Fruit fly (Drosophila melanogaster): ENCODE data around the gene Irp-1A.

Irp-1A gene

dm6 chr3R:22720808-22721306 is 3.5 kb downstream of the Irp-1A start, which contains the start of gene wge (continued):
- no peak for TF ChIP-seq ken (GFP tag; IDR thresholded peaks at IDR 0.05)
- TF ChIP-seq dan (GFP tag; IDR thresholded peaks at IDR 0.05): no peak
- TF ChIP-seq Sry-β (GFP tag; optimal IDR thresholded peaks at IDR 0.05): no peak
- no peak for TF ChIP-seq croc (GFP tag; conservative IDR thresholded peaks at IDR 0.05)
- no peak for TF ChIP-seq Hmr (GFP tag; optimal IDR thresholded peaks at IDR 0.05)
- no peak for TF ChIP-seq Mrtf (GFP tag; IDR thresholded peaks at IDR 0.05)
- no peak for TF ChIP-seq sob (GFP tag; IDR thresholded peaks at IDR 0.05)
- TF ChIP-seq Fer1 (GFP tag; optimal IDR thresholded peaks at IDR 0.05): peak; percentile 16
- TF ChIP-seq zf30C (GFP tag; optimal IDR thresholded peaks at IDR 0.05): no peak
- TF ChIP-seq CG1529 (GFP tag; optimal IDR thresholded peaks at IDR 0.05): no peak
- TF ChIP-seq YL-1 (GFP tag; optimal IDR thresholded peaks at IDR 0.05): peak; percentile 62
- TF ChIP-seq vnd (GFP tag; IDR thresholded peaks at IDR 0.05; ENCODE audit: partially characterized antibody): peak; percentile 38; the same call in 1 of the 3 replicates
- TF ChIP-seq H15 (GFP tag; IDR thresholded peaks at IDR 0.05): no peak
- TF ChIP-seq nerfin-1 (tag; optimal IDR thresholded peaks at IDR 0.05): peak; percentile 72
- TF ChIP-seq E2f2 (GFP tag; IDR thresholded peaks at IDR 0.05): peak; percentile 96
- TF ChIP-seq HmgZ (tag; optimal IDR thresholded peaks at IDR 0.05): peak; percentile 22
- peak; percentile 7 for TF ChIP-seq CG2712 (tag; optimal IDR thresholded peaks at IDR 0.05)
- TF ChIP-seq slp2 (GFP tag; optimal IDR thresholded peaks at IDR 0.05): no peak
- no peak for TF ChIP-seq scrt (GFP tag; optimal IDR thresholded peaks at IDR 0.05)
- no peak for TF ChIP-seq CoRest (tag; optimal IDR thresholded peaks at IDR 0.05)
- no peak for TF ChIP-seq Nf-YB (GFP tag; optimal IDR thresholded peaks at IDR 0.05)
- TF ChIP-seq CG9797 (GFP tag; optimal IDR thresholded peaks at IDR 0.05): peak; percentile 65
- TF ChIP-seq Meics (GFP tag; optimal IDR thresholded peaks at IDR 0.05): no peak
- no peak for TF ChIP-seq zen (tag; optimal IDR thresholded peaks at IDR 0.05)
- TF ChIP-seq Usf (GFP tag; optimal IDR thresholded peaks at IDR 0.05): no peak
- TF ChIP-seq CG4730 (GFP tag; IDR thresholded peaks at IDR 0.05): no peak
- no peak for TF ChIP-seq CG17612 (GFP tag; IDR thresholded peaks at IDR 0.05)
- TF ChIP-seq CG9609 (GFP tag; optimal IDR thresholded peaks at IDR 0.05): no peak
- TF ChIP-seq Spps (tag; optimal IDR thresholded peaks at IDR 0.05): no peak
- TF ChIP-seq sr (GFP tag; IDR thresholded peaks at IDR 0.05): no peak
- peak; percentile 55; the same call in 1 of the 3 replicates for TF ChIP-seq CG7963 (GFP tag; IDR thresholded peaks at IDR 0.05; ENCODE audit: partially characterized antibody)
- TF ChIP-seq bcd (GFP tag; optimal IDR thresholded peaks at IDR 0.05): no peak
- no peak for TF ChIP-seq dati (GFP tag; IDR thresholded peaks at IDR 0.05)
- TF ChIP-seq insv (GFP tag; optimal IDR thresholded peaks at IDR 0.05): no peak
- no peak for TF ChIP-seq fu2 (GFP tag; optimal IDR thresholded peaks at IDR 0.05)
- no peak for TF ChIP-seq HLH54F (GFP tag; optimal IDR thresholded peaks at IDR 0.05)
- no peak for TF ChIP-seq CG6683 (GFP tag; optimal IDR thresholded peaks at IDR 0.05)
- TF ChIP-seq CG17385 (GFP tag; optimal IDR thresholded peaks at IDR 0.05): peak; percentile 56
- TF ChIP-seq grau (tag; optimal IDR thresholded peaks at IDR 0.05): no peak
- TF ChIP-seq Dp (GFP tag; optimal IDR thresholded peaks at IDR 0.05): peak; percentile 94
- no peak for TF ChIP-seq CG11504 (tag; optimal IDR thresholded peaks at IDR 0.05)
- no peak for TF ChIP-seq Trl (optimal IDR thresholded peaks at IDR 0.05)
- no peak for TF ChIP-seq Trl (GFP tag; optimal IDR thresholded peaks at IDR 0.05)
- no peak for TF ChIP-seq klu (GFP tag; IDR thresholded peaks at IDR 0.05)
- no peak for TF ChIP-seq CG15601 (tag; optimal IDR thresholded peaks at IDR 0.05)
- TF ChIP-seq NfI (GFP tag; optimal IDR thresholded peaks at IDR 0.05): no peak
- TF ChIP-seq CG15514 (GFP tag; optimal IDR thresholded peaks at IDR 0.05): peak; percentile 38
- no peak for TF ChIP-seq cad (GFP tag; optimal IDR thresholded peaks at IDR 0.05)
- TF ChIP-seq maf-S (GFP tag; optimal IDR thresholded peaks at IDR 0.05): no peak
- TF ChIP-seq Pdp1 (GFP tag; optimal IDR thresholded peaks at IDR 0.05): peak in 1 of 2 experiments; percentile 43
- no peak for TF ChIP-seq odd (GFP tag; optimal IDR thresholded peaks at IDR 0.05)
